Worm (Caenorhabditis elegans) whole organism, young adult: Measurements from ENCODE around the gene tag-151.

Source experiments
- F57A8.1 ChIP-seq: fragments of 200-800 bp; sonication (Bioruptor generic); optimal IDR thresholded peaks from 2 replicates; lab custom pipeline; 2018; ENCODE audit warnings: mild to moderate bottlenecking, missing genetic modification characterization, moderate library complexity, missing compliant biosample characterization
- ama-1 ChIP-seq, 3 experiments: fragments of 150-350 bp in 1 of 3; sonication (generic microtip) in 2 of 3; optimal IDR thresholded peaks; 2 replicates each; lab custom pipeline; 2014 to 2018; ENCODE audit warnings: missing biosample characterization in 2 of 3, missing genetic modification characterization in 2 of 3, missing genetic modification reagents in 2 of 3
- mxl-1 ChIP-seq: sonication (generic microtip); optimal IDR thresholded peaks from 2 replicates; lab custom pipeline; 2016; ENCODE audit warnings: missing genetic modification characterization, missing compliant biosample characterization

ce11 chrII:4727769-4728168, 17.7 kb downstream of the tag-151 start, which contains the start of gene ttr-41:
- TF ChIP-seq mxl-1 (tag; lab: Kevin White, UChicago) (no peak), ama-1 (optimal IDR thresholded peaks at IDR 0.05; lab: Kevin White, UChicago) (no peak), ama-1 (GFP tag; optimal IDR thresholded peaks at IDR 0.05; lab: Kevin White, UChicago) (no peak), F57A8.1 (GFP tag; lab: Kevin White, UChicago) (no peak)
